Fruit fly (Drosophila melanogaster) whole organism, adult: Measurements from ENCODE around the gene CG14852.
A peak's percentile ranks its signal among the peaks of the same experiment; 100 is the strongest.

Experiments
- CG11617 ChIP-seq: fragments of 200-800 bp; sonication (Bioruptor generic); optimal IDR thresholded peaks from 2 replicates; lab custom pipeline; 2017; ENCODE audit warnings: mild to moderate bottlenecking, missing biosample characterization, missing genetic modification reagents, missing genetic modification characterization
- CG12768 ChIP-seq: fragments of 200-800 bp; sonication (Bioruptor generic); optimal IDR thresholded peaks from 2 replicates; lab custom pipeline; 2017; ENCODE audit warnings: missing biosample characterization, missing genetic modification characterization, mild to moderate bottlenecking, moderate library complexity, missing genetic modification reagents
- CG14711 ChIP-seq: fragments of 200-800 bp; sonication (Bioruptor generic); optimal IDR thresholded peaks from 2 replicates; lab custom pipeline; 2018; ENCODE audit warnings: missing biosample characterization, mild to moderate bottlenecking, missing genetic modification characterization, moderate library complexity
- CG1620 ChIP-seq: fragments of 200-800 bp; sonication (Bioruptor generic); optimal IDR thresholded peaks from 2 replicates; lab custom pipeline; 2016; ENCODE audit warnings: missing biosample characterization, missing genetic modification characterization
- CG33017 ChIP-seq: fragments of 200-800 bp; sonication (Bioruptor generic); optimal IDR thresholded peaks from 2 replicates; lab custom pipeline; 2018; ENCODE audit warnings: missing biosample characterization, mild to moderate bottlenecking, missing genetic modification characterization, moderate library complexity
- CG5204 ChIP-seq: fragments of 200-800 bp; sonication (Bioruptor generic); optimal IDR thresholded peaks from 2 replicates; lab custom pipeline; 2016; ENCODE audit warnings: missing biosample characterization, missing genetic modification characterization
- CG7045 ChIP-seq: fragments of 200-800 bp; sonication (Bioruptor generic); optimal IDR thresholded peaks from 2 replicates; lab custom pipeline; 2017; ENCODE audit warnings: missing biosample characterization, mild to moderate bottlenecking, missing genetic modification characterization
- CG7101 ChIP-seq: fragments of 200-800 bp; sonication (Bioruptor generic); optimal IDR thresholded peaks from 2 replicates; lab custom pipeline; 2018; ENCODE audit warnings: missing biosample characterization, mild to moderate bottlenecking, missing genetic modification characterization, moderate library complexity
- Clk ChIP-seq: fragments of 200-800 bp; sonication (Bioruptor generic); optimal IDR thresholded peaks from 2 replicates; lab custom pipeline; 2017; ENCODE audit warnings: missing biosample characterization, missing genetic modification characterization
- Crg-1 ChIP-seq: fragments of 200-800 bp; sonication (Bioruptor generic); optimal IDR thresholded peaks from 2 replicates; lab custom pipeline; 2016; ENCODE audit warnings: missing biosample characterization, missing genetic modification characterization
- Hr96 ChIP-seq: fragments of 200-800 bp; sonication (Bioruptor generic); optimal IDR thresholded peaks from 2 replicates; lab custom pipeline; 2016; ENCODE audit warnings: missing biosample characterization, missing genetic modification characterization
- Mnt ChIP-seq: fragments of 200-800 bp; sonication (Bioruptor generic); optimal IDR thresholded peaks from 2 replicates; lab custom pipeline; 2016; ENCODE audit warnings: missing biosample characterization, mild to moderate bottlenecking, missing genetic modification characterization
- bab1 ChIP-seq: fragments of 200-800 bp; sonication (Bioruptor generic); optimal IDR thresholded peaks from 3 replicates; lab custom pipeline; 2019; ENCODE audit warnings: missing biosample characterization, mild to moderate bottlenecking, missing genetic modification characterization, moderate library complexity
- cic ChIP-seq: fragments of 200-800 bp; sonication (Bioruptor generic); optimal IDR thresholded peaks from 2 replicates; lab custom pipeline; 2017; ENCODE audit warnings: missing biosample characterization, mild to moderate bottlenecking, missing genetic modification characterization, moderate library complexity
- cnc ChIP-seq, 2 experiments: fragments of >200 bp; optimal IDR thresholded peaks; 2 replicates each; lab custom pipeline; 2017
- kay ChIP-seq: fragments of 200-800 bp; sonication (Bioruptor generic); peaks from one replicate; lab custom pipeline; 2016; ENCODE audit warnings: missing biosample characterization, missing genetic modification characterization, borderline replicate concordance
- ovo ChIP-seq: fragments of 200-800 bp; sonication (Bioruptor generic); optimal IDR thresholded peaks from 2 replicates; lab custom pipeline; 2016; ENCODE audit warnings: missing biosample characterization, missing genetic modification characterization
- pad ChIP-seq: fragments of 200-800 bp; sonication (Bioruptor generic); optimal IDR thresholded peaks from 3 replicates; lab custom pipeline; 2017; ENCODE audit warnings: missing biosample characterization, missing genetic modification characterization, mild to moderate bottlenecking, moderate library complexity, missing genetic modification reagents
- tj ChIP-seq: fragments of 200-800 bp; sonication (Bioruptor generic); optimal IDR thresholded peaks from 3 replicates; lab custom pipeline; 2017; ENCODE audit warnings: missing biosample characterization, mild to moderate bottlenecking, missing genetic modification characterization, moderate library complexity
- toe ChIP-seq: fragments of 200-800 bp; sonication (Bioruptor generic); optimal IDR thresholded peaks from 2 replicates; lab custom pipeline; 2016; ENCODE audit warnings: missing biosample characterization, missing genetic modification characterization

The CG14852 gene

DNA sequence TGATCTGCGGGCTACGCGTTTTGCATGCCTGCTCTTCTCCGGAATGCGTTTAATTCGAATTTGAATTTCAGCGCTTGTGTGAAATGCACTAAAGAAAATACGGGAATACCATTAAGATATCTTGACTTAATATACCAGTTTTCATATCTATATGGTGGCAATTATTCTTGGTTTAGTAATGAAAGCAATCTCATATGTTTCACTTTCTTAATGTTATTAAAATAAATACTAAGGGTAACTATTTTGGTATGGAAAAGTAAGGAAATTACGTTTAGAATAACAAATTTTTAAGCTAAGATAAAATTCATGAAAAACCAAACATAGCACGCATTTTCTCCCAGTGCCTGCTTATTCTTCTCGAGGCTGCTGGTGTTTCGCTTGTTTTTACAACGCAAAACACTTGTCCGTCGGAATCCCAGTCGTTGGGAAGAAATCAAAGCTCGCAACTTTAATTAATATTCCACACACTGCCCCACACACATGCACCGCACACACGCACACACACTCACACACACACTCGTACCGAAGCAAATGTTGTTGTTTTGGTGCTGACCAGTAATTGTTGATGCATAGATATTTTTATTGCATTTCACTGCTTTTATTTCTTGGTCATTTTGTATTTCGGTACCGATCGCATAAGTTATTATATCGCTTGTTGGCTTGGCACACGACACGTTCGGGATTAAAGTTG lies 12.2 kb downstream of the CG14852 start:
- TF ChIP-seq CG5204: no peak
- TF ChIP-seq bab1: no peak
- TF ChIP-seq CG7101 (tag; lab: Kevin White, UChicago): no peak
- TF ChIP-seq toe (GFP tag; lab: Kevin White, UChicago): no peak
- no peak for TF ChIP-seq pad (GFP tag; lab: Kevin White, UChicago)
- no peak for TF ChIP-seq kay (GFP tag; lab: Kevin White, UChicago)
- TF ChIP-seq CG11617 (GFP tag; lab: Kevin White, UChicago): no peak

DNA sequence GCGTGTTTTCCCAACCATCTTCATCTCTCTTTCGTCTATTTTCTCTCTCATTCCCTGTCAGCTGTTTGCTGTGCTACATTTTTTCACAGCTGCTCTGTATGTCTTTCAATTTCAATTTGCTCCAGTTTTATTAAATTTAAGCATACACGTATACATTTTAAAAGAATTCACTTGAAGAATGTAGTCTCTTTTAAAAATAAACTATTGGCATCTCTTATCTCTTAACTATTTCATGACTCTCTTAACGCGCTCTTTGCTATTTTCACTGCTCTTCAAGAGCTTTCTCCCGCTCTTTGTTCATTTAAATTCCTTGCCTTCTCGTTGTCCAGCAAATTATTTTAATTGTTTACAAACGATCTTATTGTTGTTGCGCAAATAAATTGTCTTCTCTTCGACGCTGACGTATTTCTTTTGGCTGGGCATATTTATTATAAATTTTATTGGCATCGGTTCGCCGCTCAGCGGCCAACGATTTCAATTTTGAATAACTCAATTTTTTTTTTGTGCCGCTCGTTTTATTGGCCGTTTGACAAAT lies 14.4 kb downstream of the CG14852 start:
- TF ChIP-seq CG7101 (tag; lab: Kevin White, UChicago) (no peak), CG33017 (tag; lab: Kevin White, UChicago) (no peak), CG11617 (GFP tag; lab: Kevin White, UChicago) (no peak), tj (GFP tag; lab: Kevin White, UChicago) (no peak), Clk (no peak), cic (GFP tag; lab: Kevin White, UChicago) (no peak), Crg-1 (GFP tag; lab: Kevin White, UChicago) (no peak), kay (GFP tag; lab: Kevin White, UChicago) (peak; percentile 61)

DNA sequence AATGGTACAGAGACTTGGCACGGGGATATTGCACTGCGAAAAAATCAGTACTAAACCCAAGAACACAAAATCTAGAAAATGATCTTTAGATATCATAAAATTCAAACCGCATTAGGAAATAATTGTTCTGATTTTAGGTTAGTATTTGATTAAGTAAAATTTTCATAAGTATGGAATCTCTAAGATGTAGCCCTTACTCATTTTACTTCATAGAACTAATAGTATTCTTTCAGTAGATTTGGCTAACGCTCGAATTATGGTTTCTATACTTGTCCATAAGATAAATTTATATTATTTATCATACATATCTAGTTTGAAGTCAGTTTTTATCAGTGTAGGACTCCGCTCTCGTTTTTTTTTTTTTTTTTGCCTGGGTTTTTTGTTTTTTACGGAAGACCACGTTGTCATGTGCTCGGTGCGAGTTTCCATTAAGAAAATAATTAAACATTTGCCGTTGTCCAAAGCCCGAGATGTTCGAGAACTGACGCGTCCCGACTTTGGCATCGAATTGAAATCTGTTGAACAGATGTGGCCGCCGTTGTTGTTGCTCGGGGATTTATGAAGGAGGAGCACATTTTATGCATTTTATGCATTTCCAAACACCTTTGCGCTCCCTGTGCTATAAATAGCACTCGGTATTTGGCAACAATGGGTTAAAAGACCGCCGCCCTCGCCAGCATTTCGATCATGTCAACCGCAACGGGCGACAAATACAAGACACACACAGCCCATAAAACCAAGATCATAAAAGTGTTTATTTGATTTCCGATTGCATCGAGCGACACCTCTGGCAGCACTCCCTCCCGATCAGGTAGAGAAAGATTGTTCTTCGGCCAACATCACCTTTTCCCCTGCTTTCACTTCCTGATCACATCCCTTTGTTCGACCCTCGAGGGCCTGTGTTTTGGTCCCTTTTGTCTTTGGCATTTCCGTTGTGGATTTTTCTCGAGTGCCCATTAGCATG lies 21.0 kb downstream of the CG14852 start:
- no peak for TF ChIP-seq pad (GFP tag; lab: Kevin White, UChicago)
- no peak for TF ChIP-seq CG1620

DNA sequence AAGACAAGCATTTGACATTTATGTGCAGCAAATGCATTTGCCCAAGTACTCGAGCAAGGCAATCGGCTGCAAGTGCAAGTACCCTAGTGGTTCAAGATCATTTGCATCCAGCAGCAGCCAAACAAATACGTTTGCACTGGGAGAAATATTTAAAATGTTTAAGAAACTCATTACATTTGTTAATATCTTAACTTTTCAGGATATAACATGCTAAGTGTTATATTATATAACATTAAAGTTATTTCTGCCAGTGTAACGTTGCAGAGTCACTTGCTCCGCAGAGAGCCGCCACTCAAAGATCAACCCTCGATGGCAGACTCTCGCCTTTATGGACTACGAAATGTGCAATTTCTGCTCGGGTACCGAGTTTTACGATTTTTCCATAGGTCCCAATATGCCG lies 23.8 kb downstream of the CG14852 start:
- TF ChIP-seq CG7045 (GFP tag; lab: Kevin White, UChicago) (no peak), CG12768 (GFP tag; lab: Kevin White, UChicago) (no peak), CG1620 (no peak), ovo (GFP tag; lab: Kevin White, UChicago) (no peak), CG5204 (no peak), bab1 (no peak), CG11617 (GFP tag; lab: Kevin White, UChicago) (no peak), Clk (no peak), CG33017 (tag; lab: Kevin White, UChicago) (no peak), Crg-1 (GFP tag; lab: Kevin White, UChicago) (no peak), pad (GFP tag; lab: Kevin White, UChicago) (no peak), Mnt (GFP tag; lab: Kevin White, UChicago) (no peak), cic (GFP tag; lab: Kevin White, UChicago) (no peak), cnc (optimal IDR thresholded peaks at IDR 0.05; lab: Kevin White, UChicago) (no peak), tj (GFP tag; lab: Kevin White, UChicago) (no peak), toe (GFP tag; lab: Kevin White, UChicago) (no peak)

DNA sequence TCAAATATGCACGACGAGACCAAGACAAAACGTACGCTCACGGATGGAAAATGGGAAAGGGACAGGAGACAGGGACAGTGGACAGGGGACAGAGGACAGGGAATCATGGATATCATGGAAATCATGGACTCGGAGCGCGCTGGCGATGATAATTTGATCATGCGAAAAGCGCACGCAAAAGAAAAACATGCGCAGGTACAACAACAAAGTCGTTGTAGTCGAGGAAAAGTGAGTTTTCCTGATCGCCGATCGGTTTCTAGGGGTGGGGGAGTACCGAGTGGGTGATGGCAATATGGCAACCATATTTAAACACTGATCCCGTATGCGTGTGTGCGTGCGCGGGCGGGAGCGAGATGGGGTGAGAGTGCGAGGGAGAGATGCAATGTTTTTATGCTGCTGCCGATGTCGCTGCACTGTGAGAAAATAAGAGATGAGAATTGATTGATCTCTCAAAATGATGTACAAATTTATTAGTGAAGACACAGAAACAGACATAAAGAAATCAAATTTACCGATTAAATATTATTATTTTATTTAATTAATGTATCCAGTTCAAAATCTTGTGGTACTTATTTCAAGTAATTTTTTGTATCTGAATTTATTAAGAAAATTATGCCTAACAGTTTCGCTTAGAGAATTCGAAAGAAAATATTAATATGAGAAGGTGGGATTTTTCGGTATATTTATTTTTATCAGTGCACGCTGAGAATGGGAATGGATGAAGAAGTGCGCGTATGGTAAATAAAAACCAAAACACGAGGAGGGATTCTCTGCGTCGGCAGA lies 25.2 kb downstream of the CG14852 start:
- no peak for TF ChIP-seq ovo (GFP tag; lab: Kevin White, UChicago)
- TF ChIP-seq Hr96 (GFP tag; lab: Kevin White, UChicago): no peak
- TF ChIP-seq CG12768 (GFP tag; lab: Kevin White, UChicago): no peak
- no peak for TF ChIP-seq CG7101 (tag; lab: Kevin White, UChicago)
- TF ChIP-seq CG7045 (GFP tag; lab: Kevin White, UChicago): no peak
- no peak for TF ChIP-seq pad (GFP tag; lab: Kevin White, UChicago)
- no peak for TF ChIP-seq CG14711
- no peak for TF ChIP-seq kay (GFP tag; lab: Kevin White, UChicago)
- TF ChIP-seq cnc (optimal IDR thresholded peaks at IDR 0.05; lab: Kevin White, UChicago): no peak
- TF ChIP-seq Mnt (GFP tag; lab: Kevin White, UChicago): no peak
- TF ChIP-seq CG5204: no peak
- no peak for TF ChIP-seq CG33017 (tag; lab: Kevin White, UChicago)
- TF ChIP-seq Crg-1 (GFP tag; lab: Kevin White, UChicago): no peak
- no peak for TF ChIP-seq cic (GFP tag; lab: Kevin White, UChicago)
- no peak for TF ChIP-seq toe (GFP tag; lab: Kevin White, UChicago)
